Worm (Caenorhabditis elegans) whole organism, midembryonic: ENCODE measurements around the gene hil-1.

Source experiments
- T22C8.4 ChIP-seq: fragments of 200-800 bp; sonication (Bioruptor generic); IDR thresholded peaks from 2 replicates; pipeline ENCODE4 v1.3.6; 2022; ENCODE audit warnings: missing genetic modification characterization, missing compliant biosample characterization
- cog-1 ChIP-seq: sonication (generic microtip); optimal IDR thresholded peaks from 2 replicates; lab custom pipeline; 2016; ENCODE audit warnings: missing genetic modification characterization, missing compliant biosample characterization
- flt-1 ChIP-seq: fragments of 200-800 bp; sonication (Bioruptor generic); IDR thresholded peaks from 2 replicates; pipeline ENCODE4 v1.3.6; 2022; ENCODE audit warnings: missing genetic modification characterization, missing compliant biosample characterization
- klf-2 ChIP-seq: fragments of 200-800 bp; sonication (Bioruptor generic); conservative IDR thresholded peaks from 2 replicates; pipeline ENCODE4 v1.3.6; 2022; ENCODE audit warnings: missing genetic modification reagents, missing genetic modification characterization, missing compliant biosample characterization
- med-1 ChIP-seq: sonication (generic microtip); optimal IDR thresholded peaks from 2 replicates; lab custom pipeline; 2017; ENCODE audit warnings: missing genetic modification characterization, mild to moderate bottlenecking, missing compliant biosample characterization, antibody characterized with exemption, missing genetic modification reagents; ENCODE audit not compliant: insufficient read depth
- ref-1 ChIP-seq: fragments of 200-800 bp; sonication (Bioruptor generic); conservative IDR thresholded peaks from 2 replicates; pipeline ENCODE4 v1.3.6; 2022; ENCODE audit warnings: missing genetic modification reagents, missing genetic modification characterization, missing compliant biosample characterization
- tab-1 ChIP-seq: fragments of 200-800 bp; sonication (Bioruptor generic); IDR thresholded peaks from 2 replicates; pipeline ENCODE4 v1.3.6; 2022; ENCODE audit warnings: missing genetic modification characterization, missing compliant biosample characterization
- ztf-23 ChIP-seq: fragments of 200-800 bp; sonication (Bioruptor generic); IDR thresholded peaks from 2 replicates; pipeline ENCODE4 v1.3.6; 2022; ENCODE audit warnings: missing genetic modification reagents, missing genetic modification characterization, missing compliant biosample characterization
- ztf-29 ChIP-seq: fragments of 200-800 bp; sonication (Bioruptor generic); IDR thresholded peaks from 2 replicates; pipeline ENCODE4 v1.3.6; 2022; ENCODE audit warnings: missing genetic modification reagents, missing genetic modification characterization, missing compliant biosample characterization

hil-1 gene

DNA sequence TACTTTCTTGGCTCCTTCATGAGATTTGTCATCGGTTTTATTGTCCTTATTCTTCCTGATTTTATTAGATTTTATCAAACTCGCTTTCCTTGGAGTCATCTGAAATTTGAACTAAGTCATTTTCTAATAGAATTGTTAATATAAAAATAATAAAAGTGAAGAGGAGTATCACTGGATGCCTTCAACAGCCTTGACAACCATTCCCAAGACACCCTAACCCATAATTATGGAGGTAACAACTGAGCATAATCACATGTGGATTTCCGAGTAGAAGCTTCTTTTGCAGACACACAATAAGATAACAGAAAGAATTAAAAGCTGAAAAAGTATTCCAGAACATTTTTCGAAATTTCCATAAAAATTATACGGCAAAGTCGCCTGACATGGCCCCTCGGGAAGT, 6.1 kb downstream of the hil-1 start, which contains the start of gene F02D8.9:
Gene F02D8.9, minus strand, starts transcription at position 101 of the 400 bp plus-strand sequence.
- no peak for TF ChIP-seq ztf-29 (GFP tag; lab: Robert Waterston, UW)
- no peak for TF ChIP-seq ztf-23
- no peak for TF ChIP-seq flt-1
- no peak for TF ChIP-seq cog-1 (tag; lab: Kevin White, UChicago)
- no peak for TF ChIP-seq T22C8.4
- no peak for TF ChIP-seq ref-1 (GFP tag; lab: Robert Waterston, UW)
- TF ChIP-seq klf-2 (GFP tag; lab: Robert Waterston, UW) = no peak
- TF ChIP-seq med-1 (GFP tag; lab: Kevin White, UChicago) = no peak
- TF ChIP-seq tab-1 = no peak

DNA sequence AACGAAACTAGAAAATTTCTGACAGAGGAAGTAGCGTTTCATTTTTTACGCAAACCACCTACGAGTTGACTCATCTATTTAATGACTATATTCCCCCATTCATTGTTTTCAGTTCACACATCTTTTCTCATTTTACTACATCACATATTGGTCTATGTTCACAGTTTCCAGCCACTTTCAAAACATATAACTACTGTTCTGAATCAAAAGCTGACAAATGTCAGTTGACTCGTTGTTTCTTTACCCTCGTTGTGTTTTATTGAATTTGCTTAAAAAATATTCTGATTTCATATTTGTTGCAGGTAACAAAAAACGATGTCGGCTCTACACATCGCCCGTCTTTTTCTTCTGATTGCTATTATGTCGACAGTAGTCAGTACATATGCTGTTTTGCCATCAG, 21.6 kb downstream of the hil-1 start, which contains the start of gene nlp-59:
Gene nlp-59, plus strand, starts transcription at position 301 of the 400 bp plus-strand sequence.
- TF ChIP-seq tab-1 = no peak
- TF ChIP-seq klf-2 (GFP tag; lab: Robert Waterston, UW) = no peak
- no peak for TF ChIP-seq cog-1 (tag; lab: Kevin White, UChicago)

DNA sequence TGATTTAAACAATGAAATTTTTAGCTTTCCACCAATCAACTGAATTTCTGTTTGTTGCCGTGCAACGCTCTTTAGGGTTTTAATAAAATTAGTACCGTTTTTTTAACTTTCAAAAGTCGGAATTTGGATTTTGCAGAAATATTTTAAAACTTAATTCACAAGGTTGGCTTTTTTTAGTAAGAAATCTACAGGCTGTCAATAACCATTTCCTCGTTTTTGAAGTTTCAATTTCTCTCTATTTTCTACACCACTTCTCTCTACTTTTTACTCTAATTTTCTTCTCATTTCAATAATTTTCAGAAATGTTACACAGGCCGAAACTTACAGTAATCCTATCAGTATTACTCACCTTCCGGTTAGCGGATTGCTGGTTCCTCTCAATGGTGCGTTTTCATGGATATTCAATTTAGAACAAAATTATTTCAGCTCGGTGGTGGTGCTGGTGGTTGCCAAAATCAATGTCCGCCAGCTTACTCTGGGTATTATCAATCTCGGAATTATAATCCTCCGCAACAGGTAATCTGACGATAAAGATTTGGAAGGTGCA, 28.7 kb downstream of the hil-1 start, which contains the start of the genes grd-12 and F02D8.1:
Gene grd-12, plus strand, starts transcription at position 301 of the 547 bp plus-strand sequence.
Gene F02D8.1, minus strand, starts transcription at position 497 of the 547 bp plus-strand sequence.
- TF ChIP-seq ztf-29 (GFP tag; lab: Robert Waterston, UW) = no peak
- TF ChIP-seq ztf-23 = no peak
- no peak for TF ChIP-seq tab-1
- no peak for TF ChIP-seq flt-1
- TF ChIP-seq cog-1 (tag; lab: Kevin White, UChicago) = no peak
- TF ChIP-seq ref-1 (GFP tag; lab: Robert Waterston, UW) = no peak
- TF ChIP-seq med-1 (GFP tag; lab: Kevin White, UChicago) = no peak
- TF ChIP-seq klf-2 (GFP tag; lab: Robert Waterston, UW) = no peak
- TF ChIP-seq T22C8.4 = no peak

DNA sequence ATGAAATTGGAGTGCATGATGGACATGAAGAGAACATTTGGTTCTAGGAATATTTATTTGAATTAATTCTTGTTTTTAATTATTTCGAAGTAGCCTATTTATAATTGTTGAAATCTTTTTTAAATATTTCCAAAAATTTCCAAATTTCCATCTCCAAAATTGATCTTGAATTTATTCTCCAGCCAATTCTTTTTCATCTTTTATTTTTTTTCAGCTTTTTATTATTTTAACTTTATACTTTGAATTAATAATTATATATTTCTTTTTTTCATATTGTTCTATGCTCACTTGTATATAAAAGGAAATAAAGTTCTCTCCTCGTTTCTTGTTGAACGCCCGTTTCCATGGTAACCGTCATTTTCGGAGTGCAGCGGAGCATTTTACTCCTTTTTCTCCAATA, 30.4 kb downstream of the hil-1 start, which contains the start of gene xbx-1:
Gene xbx-1, plus strand, starts transcription at position 301 of the 400 bp plus-strand sequence.
- no peak for TF ChIP-seq ztf-23
- TF ChIP-seq ref-1 (GFP tag; lab: Robert Waterston, UW) = no peak
- TF ChIP-seq ztf-29 (GFP tag; lab: Robert Waterston, UW) = no peak
- no peak for TF ChIP-seq klf-2 (GFP tag; lab: Robert Waterston, UW)
- TF ChIP-seq flt-1 = no peak

DNA sequence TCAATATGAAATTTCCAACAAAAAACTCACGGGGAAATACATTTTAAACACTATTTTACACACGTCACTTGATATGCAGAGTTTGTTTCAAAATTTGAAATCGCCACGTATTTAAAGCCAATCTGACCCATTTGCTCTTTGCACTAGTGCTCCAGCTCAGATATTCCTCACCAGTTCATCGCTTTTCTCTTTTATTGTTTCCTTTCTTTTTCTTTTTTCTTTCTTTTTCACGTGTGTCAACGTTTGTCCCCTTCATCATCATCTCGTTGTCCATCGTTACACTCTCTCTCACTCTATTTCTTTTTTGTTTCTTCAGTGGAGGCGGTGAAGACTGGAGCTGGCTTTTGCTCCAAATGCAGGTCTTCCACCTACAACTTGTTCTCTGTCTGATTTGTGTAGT, 35.0 kb downstream of the hil-1 start, which contains the start of gene F02D8.4:
Gene F02D8.4, plus strand, starts transcription at position 301 of the 400 bp plus-strand sequence.
- TF ChIP-seq ref-1 (GFP tag; lab: Robert Waterston, UW) = no peak
- TF ChIP-seq cog-1 (tag; lab: Kevin White, UChicago) = no peak
- no peak for TF ChIP-seq ztf-23
- no peak for TF ChIP-seq tab-1
- no peak for TF ChIP-seq T22C8.4
- TF ChIP-seq ztf-29 (GFP tag; lab: Robert Waterston, UW) = no peak
- TF ChIP-seq med-1 (GFP tag; lab: Kevin White, UChicago) = no peak
- TF ChIP-seq klf-2 (GFP tag; lab: Robert Waterston, UW) = no peak
- TF ChIP-seq flt-1 = no peak

DNA sequence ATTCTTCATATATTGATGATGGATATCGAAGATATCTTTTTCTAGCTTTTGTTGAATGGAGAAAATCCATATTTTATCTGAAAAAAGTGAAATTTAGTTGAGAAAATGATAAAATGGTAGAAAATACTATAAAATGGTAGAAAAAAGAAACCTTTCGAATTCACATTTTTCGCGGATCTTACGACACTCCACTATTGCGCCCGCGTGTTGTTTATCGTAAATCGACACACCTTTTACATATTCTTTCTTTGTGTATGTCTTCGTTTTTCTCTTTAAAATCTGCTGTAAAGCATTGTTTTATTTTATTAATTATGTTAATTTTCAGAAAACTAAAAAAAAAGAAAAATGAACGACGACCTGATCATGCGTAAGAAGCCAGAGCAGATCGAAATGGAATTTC, 41.3 kb downstream of the hil-1 start, which contains the start of the genes cdt-2 and T01C3.2:
Gene cdt-2, minus strand, starts transcription at position 284 of the 400 bp plus-strand sequence.
Gene T01C3.2, plus strand, starts transcription at position 326 of the 400 bp plus-strand sequence.
- no peak for TF ChIP-seq ztf-23
- no peak for TF ChIP-seq med-1 (GFP tag; lab: Kevin White, UChicago)
- TF ChIP-seq klf-2 (GFP tag; lab: Robert Waterston, UW) = no peak
- no peak for TF ChIP-seq flt-1
- TF ChIP-seq ztf-29 (GFP tag; lab: Robert Waterston, UW) = no peak
- TF ChIP-seq cog-1 (tag; lab: Kevin White, UChicago) = no peak
- TF ChIP-seq ref-1 (GFP tag; lab: Robert Waterston, UW) = no peak
- TF ChIP-seq T22C8.4 = no peak
- no peak for TF ChIP-seq tab-1

DNA sequence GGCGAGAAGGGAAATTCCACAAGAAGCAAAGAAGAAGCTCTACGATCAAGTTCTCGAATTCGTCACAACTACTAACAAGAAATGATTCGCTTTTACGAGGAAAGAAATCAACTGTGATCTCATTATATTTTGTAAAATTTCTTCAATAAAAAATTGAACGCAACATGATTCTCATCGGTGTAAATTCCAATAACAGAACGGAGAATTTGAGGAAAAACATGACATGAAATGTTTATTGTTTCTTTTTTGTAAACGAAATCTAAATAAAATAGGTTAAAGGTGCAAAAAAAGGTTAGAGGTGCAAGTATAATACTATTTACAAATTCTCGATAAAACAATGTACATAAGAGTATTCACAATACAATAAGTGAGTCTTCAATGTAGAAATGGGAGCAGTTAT, 41.9 kb downstream of the hil-1 start:
- TF ChIP-seq klf-2 (GFP tag; lab: Robert Waterston, UW) (no peak), ref-1 (GFP tag; lab: Robert Waterston, UW) (no peak), T22C8.4 (no peak), flt-1 (no peak), cog-1 (tag; lab: Kevin White, UChicago) (no peak), med-1 (GFP tag; lab: Kevin White, UChicago) (no peak), tab-1 (no peak), ztf-23 (no peak), ztf-29 (GFP tag; lab: Robert Waterston, UW) (no peak)

DNA sequence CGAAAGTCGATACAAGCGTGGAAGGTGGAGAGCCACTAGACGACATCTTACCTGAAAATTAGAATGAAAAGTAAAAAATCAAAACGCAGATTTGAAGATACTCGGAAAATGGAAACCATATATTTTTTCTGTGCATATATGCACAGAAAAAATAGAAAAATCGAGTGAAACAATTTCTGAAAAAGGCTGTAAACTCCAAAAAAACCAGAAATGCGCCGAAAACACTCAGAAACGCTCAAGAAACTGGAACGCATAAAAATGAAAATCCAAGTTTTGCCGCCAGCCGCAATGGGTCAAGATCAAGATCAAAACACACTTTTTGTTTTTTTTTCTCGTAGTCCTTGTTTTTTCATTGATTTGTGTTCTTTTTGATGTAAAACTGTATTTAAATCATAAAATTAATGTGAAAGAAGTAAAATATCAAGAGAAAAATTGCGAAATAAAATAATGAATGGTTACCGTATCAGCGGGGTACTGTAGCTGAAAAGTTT, 43.1 kb downstream of the hil-1 start, which contains the start of gene T01C3.3:
Gene T01C3.3, minus strand, starts transcription at position 51 of the 491 bp plus-strand sequence.
- no peak for TF ChIP-seq T22C8.4
- TF ChIP-seq tab-1 = no peak
- TF ChIP-seq klf-2 (GFP tag; lab: Robert Waterston, UW) = no peak
- no peak for TF ChIP-seq flt-1

DNA sequence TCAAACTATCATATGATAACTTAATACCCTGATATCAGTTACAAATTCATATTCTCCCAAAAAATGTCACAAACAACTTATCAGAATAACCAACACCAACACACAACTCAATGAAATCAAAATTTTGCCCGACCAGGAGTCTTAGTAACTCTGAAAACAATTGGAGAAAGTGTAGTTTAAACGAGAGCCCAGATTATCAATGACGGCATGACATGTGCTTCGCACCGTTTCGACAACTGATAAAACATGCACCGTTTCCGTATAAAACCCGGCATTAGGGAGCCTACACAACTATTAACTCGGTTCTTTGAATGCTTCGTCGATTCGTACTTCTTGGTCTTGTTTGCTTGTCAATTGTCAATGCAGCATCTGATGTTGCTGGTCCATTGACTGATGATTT, 44.0 kb downstream of the hil-1 start, which contains the start of gene fil-1:
Gene fil-1, plus strand, starts transcription at position 219 of the 400 bp plus-strand sequence.
- no peak for TF ChIP-seq klf-2 (GFP tag; lab: Robert Waterston, UW)
- no peak for TF ChIP-seq med-1 (GFP tag; lab: Kevin White, UChicago)
- TF ChIP-seq ref-1 (GFP tag; lab: Robert Waterston, UW) = no peak
- TF ChIP-seq tab-1 = no peak
- TF ChIP-seq flt-1 = no peak
- TF ChIP-seq cog-1 (tag; lab: Kevin White, UChicago) = no peak
- TF ChIP-seq ztf-29 (GFP tag; lab: Robert Waterston, UW) = no peak

DNA sequence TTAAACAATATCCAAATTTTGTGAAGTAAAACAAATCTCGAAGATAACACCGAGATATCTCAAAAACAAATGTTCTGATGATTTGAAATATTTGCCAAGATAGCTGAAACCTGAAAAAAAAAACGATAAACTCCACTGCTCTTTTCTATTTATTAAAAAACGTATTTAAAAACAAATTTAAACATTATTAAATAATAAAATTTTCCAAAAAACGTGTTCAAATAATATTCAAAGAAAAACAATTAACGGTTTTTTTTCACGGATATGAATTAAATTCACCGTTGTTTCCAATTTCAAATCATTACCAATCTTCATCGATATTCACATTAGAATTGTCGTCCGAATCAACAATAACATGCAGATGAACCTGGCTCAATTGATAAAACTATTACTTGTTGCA, 46.7 kb downstream of the hil-1 start, which contains the start of gene irld-14:
Gene irld-14, plus strand, starts transcription at position 301 of the 400 bp plus-strand sequence.
- TF ChIP-seq klf-2 (GFP tag; lab: Robert Waterston, UW) = no peak
- TF ChIP-seq flt-1 = no peak
- no peak for TF ChIP-seq T22C8.4
- no peak for TF ChIP-seq med-1 (GFP tag; lab: Kevin White, UChicago)
- TF ChIP-seq cog-1 (tag; lab: Kevin White, UChicago) = no peak
